Fruit fly (Drosophila melanogaster) whole organism, embryonic: ENCODE results near the gene CG4629.

Experiments used
- B-H2 ChIP-seq: fragments of 200-800 bp; sonication (Bioruptor generic); optimal IDR thresholded peaks from 2 replicates; lab custom pipeline; 2018; ENCODE audit warnings: missing biosample characterization, mild to moderate bottlenecking, missing genetic modification characterization
- Blimp-1 ChIP-seq: fragments of 200-800 bp; sonication (Bioruptor generic); optimal IDR thresholded peaks from 3 replicates; lab custom pipeline; 2018; ENCODE audit warnings: missing biosample characterization, missing genetic modification characterization, mild to moderate bottlenecking, moderate library complexity, missing genetic modification reagents
- CG11398 ChIP-seq: fragments of 200-800 bp; sonication (Bioruptor generic); optimal IDR thresholded peaks from 2 replicates; lab custom pipeline; 2016; ENCODE audit warnings: missing biosample characterization, missing genetic modification characterization
- CG12299 ChIP-seq: fragments of 200-800 bp; sonication (Bioruptor generic); optimal IDR thresholded peaks from 2 replicates; lab custom pipeline; 2018; ENCODE audit warnings: missing biosample characterization, mild to moderate bottlenecking, missing genetic modification characterization
- CG13624 ChIP-seq: fragments of 200-800 bp; sonication (Bioruptor generic); optimal IDR thresholded peaks from 2 replicates; lab custom pipeline; 2016; ENCODE audit warnings: missing biosample characterization, missing genetic modification characterization
- CG14965 ChIP-seq: fragments of 200-800 bp; sonication (Bioruptor generic); optimal IDR thresholded peaks from 2 replicates; lab custom pipeline; 2016; ENCODE audit warnings: missing biosample characterization, missing genetic modification characterization, borderline replicate concordance
- CG15073 ChIP-seq: fragments of 200-800 bp; sonication (Bioruptor generic); optimal IDR thresholded peaks from 2 replicates; lab custom pipeline; 2016; ENCODE audit warnings: missing biosample characterization, missing genetic modification characterization
- CG15479 ChIP-seq: fragments of 200-800 bp; sonication (Bioruptor generic); optimal IDR thresholded peaks from 3 replicates; lab custom pipeline; 2019; ENCODE audit warnings: missing biosample characterization, mild to moderate bottlenecking, missing genetic modification characterization, moderate library complexity
- CG2129 ChIP-seq: fragments of 200-800 bp; sonication (Bioruptor generic); IDR thresholded peaks from 2 replicates; pipeline ENCODE4 v1.3.6; 2022; ENCODE audit warnings: missing biosample characterization, missing genetic modification characterization; ENCODE audit not compliant: partially characterized antibody
- CG2712 ChIP-seq: fragments of 200-800 bp; optimal IDR thresholded peaks from 3 replicates; lab custom pipeline; 2019; ENCODE audit warnings: missing biosample characterization, mild to moderate bottlenecking, missing genetic modification characterization, moderate library complexity
- CG3065 ChIP-seq: fragments of 200-800 bp; sonication (Bioruptor generic); optimal IDR thresholded peaks from 2 replicates; lab custom pipeline; 2016; ENCODE audit warnings: missing biosample characterization, missing genetic modification characterization
- CG3281 ChIP-seq: fragments of 200-800 bp; sonication (Bioruptor generic); optimal IDR thresholded peaks from 3 replicates; lab custom pipeline; 2017; ENCODE audit warnings: missing biosample characterization, mild to moderate bottlenecking, missing genetic modification characterization
- CG33213 ChIP-seq: fragments of 200-800 bp; sonication (Bioruptor generic); optimal IDR thresholded peaks from 3 replicates; lab custom pipeline; 2016; ENCODE audit warnings: missing biosample characterization, missing genetic modification characterization
- CG3407 ChIP-seq: fragments of 200-800 bp; sonication (Bioruptor generic); optimal IDR thresholded peaks from 2 replicates; lab custom pipeline; 2018; ENCODE audit warnings: missing biosample characterization, mild to moderate bottlenecking, missing genetic modification characterization
- CG34224 ChIP-seq: fragments of 200-800 bp; sonication (Bioruptor generic); IDR thresholded peaks from 3 replicates; pipeline ENCODE4 v1.3.6; 2022; ENCODE audit warnings: missing biosample characterization, missing genetic modification characterization; ENCODE audit not compliant: partially characterized antibody
- CG42726 ChIP-seq: fragments of 200-800 bp; sonication (Bioruptor generic); IDR thresholded peaks from 2 replicates; pipeline ENCODE4 v1.3.6; 2022; ENCODE audit warnings: missing biosample characterization, missing genetic modification characterization; ENCODE audit not compliant: partially characterized antibody
- CG4404 ChIP-seq: fragments of 200-800 bp; sonication (Bioruptor generic); IDR thresholded peaks from 2 replicates; pipeline ENCODE4 v1.3.6; 2022; ENCODE audit warnings: missing biosample characterization, missing genetic modification characterization
- CG6683 ChIP-seq: fragments of 200-800 bp; sonication (Bioruptor generic); optimal IDR thresholded peaks from 2 replicates; lab custom pipeline; 2017; ENCODE audit warnings: missing biosample characterization, mild to moderate bottlenecking, missing genetic modification characterization, missing genetic modification reagents
- CG7987 ChIP-seq: fragments of 200-800 bp; sonication (Bioruptor generic); optimal IDR thresholded peaks from 2 replicates; lab custom pipeline; 2018; ENCODE audit warnings: missing biosample characterization, mild to moderate bottlenecking, missing genetic modification characterization, moderate library complexity
- CG8924 ChIP-seq: fragments of 200-800 bp; optimal IDR thresholded peaks from 3 replicates; lab custom pipeline; 2019; ENCODE audit warnings: missing biosample characterization, mild to moderate bottlenecking, missing genetic modification characterization, moderate library complexity
- CG8944 ChIP-seq: fragments of 200-800 bp; sonication (Bioruptor generic); optimal IDR thresholded peaks from 3 replicates; lab custom pipeline; 2016; ENCODE audit warnings: missing biosample characterization, missing genetic modification characterization
- HLH3B ChIP-seq: fragments of 200-800 bp; sonication (Bioruptor generic); IDR thresholded peaks from 2 replicates; pipeline ENCODE4 v1.3.6; 2022; ENCODE audit warnings: missing biosample characterization, missing genetic modification characterization
- Hmx ChIP-seq: fragments of 200-800 bp; sonication (Bioruptor generic); optimal IDR thresholded peaks from 2 replicates; lab custom pipeline; 2016; ENCODE audit warnings: missing biosample characterization, missing genetic modification characterization
- Lim3 ChIP-seq: fragments of 200-800 bp; sonication (Bioruptor generic); IDR thresholded peaks from 2 replicates; pipeline ENCODE4 v1.3.6; 2022; ENCODE audit warnings: missing biosample characterization, missing genetic modification characterization
- Meics ChIP-seq: fragments of 200-800 bp; sonication (Bioruptor generic); optimal IDR thresholded peaks from 2 replicates; lab custom pipeline; 2017; ENCODE audit warnings: missing biosample characterization, mild to moderate bottlenecking, missing genetic modification characterization
- Pdp1 ChIP-seq, 2 experiments: fragments of 200-800 bp; sonication (Bioruptor generic); optimal IDR thresholded peaks; 3 replicates each; lab custom pipeline; 2016; ENCODE audit warnings: missing biosample characterization in 2 of 2, missing genetic modification characterization in 2 of 2, mild to moderate bottlenecking in 1 of 2, moderate library complexity in 1 of 2
- Ravus ChIP-seq: fragments of 200-800 bp; sonication (Bioruptor generic); IDR thresholded peaks from 2 replicates; pipeline ENCODE4 v1.3.6; 2022; ENCODE audit warnings: missing biosample characterization, missing genetic modification characterization
- ap ChIP-seq: fragments of 200-800 bp; sonication (Bioruptor generic); IDR thresholded peaks from 2 replicates; pipeline ENCODE4 v1.3.6; 2022; ENCODE audit warnings: missing biosample characterization, missing genetic modification characterization
- ato ChIP-seq: fragments of 200-800 bp; sonication (Bioruptor generic); IDR thresholded peaks from 2 replicates; pipeline ENCODE4 v1.3.6; 2022; ENCODE audit warnings: missing biosample characterization, missing genetic modification characterization; ENCODE audit not compliant: partially characterized antibody
- corto ChIP-seq: fragments of 200-800 bp; sonication (Bioruptor generic); optimal IDR thresholded peaks from 2 replicates; lab custom pipeline; 2016; ENCODE audit warnings: missing biosample characterization, mild to moderate bottlenecking, missing genetic modification characterization, moderate library complexity
- crol ChIP-seq: fragments of 200-800 bp; sonication (Bioruptor generic); IDR thresholded peaks from 2 replicates; pipeline ENCODE4 v1.3.6; 2022; ENCODE audit warnings: missing biosample characterization, missing genetic modification characterization
- danr ChIP-seq: fragments of 200-800 bp; sonication (Bioruptor generic); IDR thresholded peaks from 2 replicates; pipeline ENCODE4 v1.3.6; 2022; ENCODE audit warnings: missing biosample characterization, missing genetic modification characterization
- dpn ChIP-seq, 2 experiments: fragments of 200-800 bp; sonication (Bioruptor generic); optimal IDR thresholded peaks; 3 replicates each; lab custom pipeline; 2016; ENCODE audit warnings: missing biosample characterization in 2 of 2, missing genetic modification characterization in 2 of 2
- ewg ChIP-seq: fragments of 200-800 bp; sonication (Bioruptor generic); optimal IDR thresholded peaks from 3 replicates; lab custom pipeline; 2017; ENCODE audit warnings: mild to moderate bottlenecking, missing biosample characterization, missing genetic modification reagents, missing genetic modification characterization
- fd64A ChIP-seq: fragments of 200-800 bp; sonication (Bioruptor generic); optimal IDR thresholded peaks from 3 replicates; lab custom pipeline; 2018; ENCODE audit warnings: missing biosample characterization, mild to moderate bottlenecking, missing genetic modification characterization
- fd96Cb ChIP-seq: fragments of 200-800 bp; sonication (Bioruptor generic); optimal IDR thresholded peaks from 2 replicates; lab custom pipeline; 2018; ENCODE audit warnings: missing biosample characterization, mild to moderate bottlenecking, missing genetic modification characterization, moderate library complexity
- gcm2 ChIP-seq: fragments of 200-800 bp; sonication (Bioruptor generic); optimal IDR thresholded peaks from 2 replicates; lab custom pipeline; 2016; ENCODE audit warnings: missing biosample characterization, missing genetic modification characterization
- grn ChIP-seq: fragments of 200-800 bp; sonication (Bioruptor generic); optimal IDR thresholded peaks from 3 replicates; lab custom pipeline; 2017; ENCODE audit warnings: missing biosample characterization, missing genetic modification characterization
- hth ChIP-seq: fragments of >200 bp; optimal IDR thresholded peaks from 2 replicates; lab custom pipeline; 2017; ENCODE audit warnings: inconsistent platforms
- maf-S ChIP-seq: fragments of 200-800 bp; sonication (Bioruptor generic); optimal IDR thresholded peaks from 2 replicates; lab custom pipeline; 2016; ENCODE audit warnings: missing biosample characterization, missing genetic modification characterization
- nerfin-2 ChIP-seq: fragments of 200-800 bp; sonication (Bioruptor generic); IDR thresholded peaks from 2 replicates; pipeline ENCODE4 v1.3.6; 2022; ENCODE audit warnings: missing biosample characterization, missing genetic modification characterization; ENCODE audit not compliant: partially characterized antibody
- onecut ChIP-seq: fragments of 200-800 bp; sonication (Bioruptor generic); IDR thresholded peaks from 2 replicates; pipeline ENCODE4 v1.3.6; 2022; ENCODE audit warnings: missing biosample characterization, missing genetic modification characterization
- peb ChIP-seq: fragments of 200-800 bp; sonication (Bioruptor generic); IDR thresholded peaks from 2 replicates; pipeline ENCODE4 v1.3.6; 2022; ENCODE audit warnings: missing biosample characterization, missing genetic modification characterization
- pho ChIP-seq: fragments of 200-800 bp; sonication (Bioruptor generic); optimal IDR thresholded peaks from 2 replicates; lab custom pipeline; 2016; ENCODE audit warnings: missing biosample characterization, missing genetic modification characterization
- psq ChIP-seq: fragments of 200-800 bp; sonication (Bioruptor generic); optimal IDR thresholded peaks from 2 replicates; lab custom pipeline; 2017; ENCODE audit warnings: missing biosample characterization, missing genetic modification characterization
- sd ChIP-seq: fragments of 200-800 bp; sonication (Bioruptor generic); optimal IDR thresholded peaks from 3 replicates; lab custom pipeline; 2018; ENCODE audit warnings: missing biosample characterization, mild to moderate bottlenecking, missing genetic modification characterization, moderate library complexity
- tap ChIP-seq: fragments of 200-800 bp; optimal IDR thresholded peaks from 3 replicates; lab custom pipeline; 2019; ENCODE audit warnings: missing biosample characterization, mild to moderate bottlenecking, missing genetic modification characterization, moderate library complexity
- tin ChIP-seq: fragments of 200-800 bp; sonication (Bioruptor generic); optimal IDR thresholded peaks from 3 replicates; lab custom pipeline; 2016; ENCODE audit warnings: missing biosample characterization, missing genetic modification characterization
- unpg ChIP-seq: fragments of 200-800 bp; sonication (Bioruptor generic); optimal IDR thresholded peaks from 3 replicates; lab custom pipeline; 2018; ENCODE audit warnings: missing biosample characterization, mild to moderate bottlenecking, missing genetic modification characterization, moderate library complexity
- yki ChIP-seq: fragments of >200 bp; optimal IDR thresholded peaks from 3 replicates; lab custom pipeline; 2018

Gene CG4629

dm6 chr2L:1108029-1108688 is 5.9 kb upstream of the CG4629 start, which contains the start of the genes PolrMT and CG14339 (continued):
- peak; percentile 36 for TF ChIP-seq CG13624 (GFP tag; lab: Kevin White, UChicago)
- TF ChIP-seq Lim3 (GFP tag; lab: Robert Waterston, UW): no peak
- no peak for TF ChIP-seq unpg
- TF ChIP-seq crol: no peak
- TF ChIP-seq yki (lab: Kevin White, UChicago): no peak
- TF ChIP-seq Meics: peak; percentile 11
- no peak for TF ChIP-seq sd
- no peak for TF ChIP-seq CG12299 (tag; lab: Kevin White, UChicago)
- TF ChIP-seq Pdp1 (GFP tag; optimal IDR thresholded peaks at IDR 0.05; lab: Kevin White, UChicago): peak in 1 of 2 experiments; percentile 100
- no peak for TF ChIP-seq nerfin-2 (GFP tag; lab: Robert Waterston, UW)
- no peak for TF ChIP-seq Ravus (GFP tag; lab: Robert Waterston, UW)
- peak; percentile 54 for TF ChIP-seq tin (GFP tag; lab: Kevin White, UChicago)
- TF ChIP-seq psq: no peak
- no peak for TF ChIP-seq peb (GFP tag; lab: Robert Waterston, UW)
- no peak for TF ChIP-seq CG14965 (GFP tag; lab: Kevin White, UChicago)
- no peak for TF ChIP-seq ap
- TF ChIP-seq gcm2: no peak
- peak; percentile 5 for TF ChIP-seq CG11398 (GFP tag; lab: Kevin White, UChicago)
- TF ChIP-seq CG6683 (GFP tag; lab: Kevin White, UChicago): no peak
- no peak for TF ChIP-seq CG4404 (GFP tag; lab: Robert Waterston, UW)
- no peak for TF ChIP-seq Hmx (GFP tag; lab: Kevin White, UChicago)
- no peak for TF ChIP-seq grn (GFP tag; lab: Kevin White, UChicago)
- no peak for TF ChIP-seq CG3407 (GFP tag; lab: Kevin White, UChicago)
- TF ChIP-seq pho: peak; percentile 29
- TF ChIP-seq fd64A: no peak
- TF ChIP-seq Blimp-1 (GFP tag; lab: Kevin White, UChicago): no peak
- no peak for TF ChIP-seq CG3281 (GFP tag; lab: Kevin White, UChicago)
- TF ChIP-seq ewg (GFP tag; lab: Kevin White, UChicago): peak; percentile 57
- TF ChIP-seq onecut: no peak
- TF ChIP-seq ato (GFP tag; lab: Robert Waterston, UW): no peak
- TF ChIP-seq corto (GFP tag; lab: Kevin White, UChicago): no peak
- TF ChIP-seq CG7987: peak; percentile 8
- peak; percentile 56; the same call in 1 of the 2 replicates for TF ChIP-seq CG42726 (GFP tag; lab: Robert Waterston, UW)
- TF ChIP-seq dpn (GFP tag; optimal IDR thresholded peaks at IDR 0.05; lab: Kevin White, UChicago): peak in 1 of 2 experiments; percentile 46
- TF ChIP-seq CG3065: no peak
- no peak for TF ChIP-seq B-H2 (GFP tag; lab: Kevin White, UChicago)
- TF ChIP-seq hth (lab: Kevin White, UChicago): no peak
- peak; percentile 52 for TF ChIP-seq CG8944 (GFP tag; lab: Kevin White, UChicago)
- TF ChIP-seq CG33213 (GFP tag; lab: Kevin White, UChicago): no peak
- no peak for TF ChIP-seq CG8924
- no peak for TF ChIP-seq fd96Cb (tag; lab: Kevin White, UChicago)
- TF ChIP-seq danr (GFP tag; lab: Robert Waterston, UW): no peak
- TF ChIP-seq CG34224: no peak; the same call in 2 of the 3 replicates
- TF ChIP-seq CG15073 (GFP tag; lab: Kevin White, UChicago): no peak
- no peak for TF ChIP-seq tap (tag; lab: Kevin White, UChicago)
- TF ChIP-seq HLH3B (GFP tag; lab: Robert Waterston, UW): no peak
- peak; percentile 34 for TF ChIP-seq CG15479 (GFP tag; lab: Kevin White, UChicago)
- no peak for TF ChIP-seq CG2712 (tag; lab: Kevin White, UChicago)
- no peak for TF ChIP-seq CG2129 (GFP tag; lab: Robert Waterston, UW)
- TF ChIP-seq maf-S: no peak
